Worm (Caenorhabditis elegans) whole organism, young adult: Measurements from ENCODE around the gene drd-5.

Source experiments
- B0019.2 ChIP-seq: fragments of 200-800 bp; sonication (Bioruptor generic); conservative IDR thresholded peaks from 2 replicates; pipeline ENCODE4 v1.3.6; 2022; ENCODE audit warnings: missing genetic modification reagents, missing genetic modification characterization, missing compliant biosample characterization
- D2030.7 ChIP-seq: fragments of 200-800 bp; sonication (Bioruptor generic); IDR thresholded peaks from 2 replicates; pipeline ENCODE4 v1.3.6; 2022; ENCODE audit warnings: missing genetic modification reagents, missing genetic modification characterization, missing compliant biosample characterization
- F22D6.2 ChIP-seq: sonication (generic microtip); optimal IDR thresholded peaks from 2 replicates; lab custom pipeline; 2016; ENCODE audit warnings: mild to moderate bottlenecking, missing genetic modification characterization, missing compliant biosample characterization
- Y95B8A.8 ChIP-seq: fragments of 200-800 bp; sonication (Bioruptor generic); IDR thresholded peaks from 2 replicates; pipeline ENCODE4 v1.3.6; 2022; ENCODE audit warnings: missing genetic modification reagents, missing genetic modification characterization, missing compliant biosample characterization
- ama-1 ChIP-seq, 3 experiments: fragments of 150-350 bp in 1 of 3; sonication (generic microtip) in 2 of 3; optimal IDR thresholded peaks; 2 replicates each; lab custom pipeline; 2014 to 2018; ENCODE audit warnings: missing biosample characterization in 2 of 3, missing genetic modification characterization in 2 of 3, missing genetic modification reagents in 2 of 3
- athp-1 ChIP-seq: sonication (generic microtip); optimal IDR thresholded peaks from 2 replicates; lab custom pipeline; 2017; ENCODE audit warnings: mild to moderate bottlenecking, missing genetic modification characterization, missing compliant biosample characterization
- ceh-100 ChIP-seq: fragments of 200-800 bp; sonication (Bioruptor generic); IDR thresholded peaks from 2 replicates; pipeline ENCODE4 v1.3.6; 2022; ENCODE audit warnings: missing genetic modification reagents, missing genetic modification characterization, missing compliant biosample characterization
- hrde-1 ChIP-seq: sonication (generic microtip); optimal IDR thresholded peaks from 2 replicates; lab custom pipeline; 2016; ENCODE audit warnings: missing genetic modification characterization, mild to moderate bottlenecking, missing compliant biosample characterization, moderate library complexity, missing genotype, missing genetic modification reagents, borderline replicate concordance
- hsf-1 ChIP-seq: fragments of 200-800 bp; sonication (Bioruptor generic); IDR thresholded peaks from 2 replicates; pipeline ENCODE4 v1.3.6; 2022; ENCODE audit warnings: missing genetic modification reagents, missing genetic modification characterization, missing compliant biosample characterization
- lin-26 ChIP-seq: fragments of 200-800 bp; sonication (Bioruptor generic); IDR thresholded peaks from 2 replicates; pipeline ENCODE4 v1.3.6; 2022; ENCODE audit warnings: missing genetic modification reagents, missing genetic modification characterization, missing compliant biosample characterization
- mxl-1 ChIP-seq: sonication (generic microtip); optimal IDR thresholded peaks from 2 replicates; lab custom pipeline; 2016; ENCODE audit warnings: missing genetic modification characterization, missing compliant biosample characterization
- nfyb-1 ChIP-seq: fragments of 200-800 bp; sonication (Bioruptor generic); IDR thresholded peaks from 2 replicates; pipeline ENCODE4 v1.3.6; 2022; ENCODE audit warnings: missing genetic modification reagents, missing genetic modification characterization, missing compliant biosample characterization
- tbp1 ChIP-seq: fragments of 200-800 bp; sonication (Bioruptor generic); optimal IDR thresholded peaks from 2 replicates; lab custom pipeline; 2018; ENCODE audit warnings: mild to moderate bottlenecking, missing genetic modification characterization, missing compliant biosample characterization
- ztf-26 ChIP-seq: sonication (generic microtip); optimal IDR thresholded peaks from 2 replicates; lab custom pipeline; 2017; ENCODE audit warnings: missing genetic modification characterization, missing compliant biosample characterization
- ztf-28 ChIP-seq: fragments of 200-800 bp; sonication (Bioruptor generic); IDR thresholded peaks from 2 replicates; pipeline ENCODE4 v1.3.6; 2022; ENCODE audit warnings: missing genetic modification reagents, missing genetic modification characterization, missing compliant biosample characterization

drd-5 gene

ce11 chrX:8297333-8297732 is 48.8 kb downstream of the drd-5 start:
- TF ChIP-seq ztf-26 (tag; lab: Kevin White, UChicago) (no peak), lin-26 (GFP tag; lab: Robert Waterston, UW) (no peak), tbp1 (no peak), athp-1 (tag; lab: Kevin White, UChicago) (no peak), hrde-1 (no peak), D2030.7 (no peak), Y95B8A.8 (no peak), ceh-100 (GFP tag; lab: Robert Waterston, UW) (no peak), ztf-28 (GFP tag; lab: Robert Waterston, UW) (no peak), ama-1 (optimal IDR thresholded peaks at IDR 0.05; lab: Kevin White, UChicago) (no peak), ama-1 (GFP tag; optimal IDR thresholded peaks at IDR 0.05; lab: Kevin White, UChicago) (no peak), hsf-1 (no peak), mxl-1 (tag; lab: Kevin White, UChicago) (no peak), nfyb-1 (GFP tag; lab: Robert Waterston, UW) (no peak), B0019.2 (no peak), F22D6.2 (no peak)
